Worm (Caenorhabditis elegans) whole organism, young adult: ENCODE measurements around the gene B0252.5.

Experiments
- B0019.2 ChIP-seq: fragments of 200-800 bp; sonication (Bioruptor generic); conservative IDR thresholded peaks from 2 replicates; pipeline ENCODE4 v1.3.6; 2022; ENCODE audit warnings: missing genetic modification reagents, missing genetic modification characterization, missing compliant biosample characterization
- B0261.1 ChIP-seq: sonication (generic microtip); optimal IDR thresholded peaks from 2 replicates; lab custom pipeline; 2016; ENCODE audit warnings: mild to moderate bottlenecking, missing genetic modification characterization, moderate library complexity, missing compliant biosample characterization
- B0336.3 ChIP-seq: fragments of 200-800 bp; sonication (Bioruptor generic); IDR thresholded peaks from 2 replicates; pipeline ENCODE4 v1.3.6; 2022; ENCODE audit warnings: missing genetic modification characterization, missing compliant biosample characterization
- D2030.7 ChIP-seq: fragments of 200-800 bp; sonication (Bioruptor generic); IDR thresholded peaks from 2 replicates; pipeline ENCODE4 v1.3.6; 2022; ENCODE audit warnings: missing genetic modification reagents, missing genetic modification characterization, missing compliant biosample characterization
- F22D6.2 ChIP-seq: sonication (generic microtip); optimal IDR thresholded peaks from 2 replicates; lab custom pipeline; 2016; ENCODE audit warnings: mild to moderate bottlenecking, missing genetic modification characterization, missing compliant biosample characterization
- F23B12.7 ChIP-seq: sonication (generic microtip); optimal IDR thresholded peaks from 2 replicates; lab custom pipeline; 2017; ENCODE audit warnings: missing genetic modification characterization, mild to moderate bottlenecking, missing compliant biosample characterization, antibody characterized with exemption, moderate library complexity; ENCODE audit not compliant: insufficient read depth
- F33H1.4 ChIP-seq: fragments of 200-800 bp; sonication (Bioruptor generic); IDR thresholded peaks from 2 replicates; pipeline ENCODE4 v1.3.6; 2022; ENCODE audit warnings: missing genetic modification reagents, missing genetic modification characterization, missing compliant biosample characterization
- F37B4.10 ChIP-seq: fragments of 200-800 bp; sonication (Bioruptor generic); IDR thresholded peaks from 2 replicates; pipeline ENCODE4 v1.3.6; 2022; ENCODE audit warnings: missing genetic modification characterization, missing compliant biosample characterization
- F57A8.1 ChIP-seq: fragments of 200-800 bp; sonication (Bioruptor generic); optimal IDR thresholded peaks from 2 replicates; lab custom pipeline; 2018; ENCODE audit warnings: mild to moderate bottlenecking, missing genetic modification characterization, moderate library complexity, missing compliant biosample characterization
- T07F8.4 ChIP-seq: sonication (generic microtip); optimal IDR thresholded peaks from 2 replicates; lab custom pipeline; 2016; ENCODE audit warnings: mild to moderate bottlenecking, missing genetic modification characterization, moderate library complexity, missing compliant biosample characterization
- T26A5.8 ChIP-seq: sonication (generic microtip); optimal IDR thresholded peaks from 2 replicates; lab custom pipeline; 2016; ENCODE audit warnings: missing genetic modification characterization, missing compliant biosample characterization
- Y53G8AR.9 ChIP-seq: fragments of 200-800 bp; sonication (Bioruptor generic); conservative IDR thresholded peaks from 2 replicates; pipeline ENCODE4 v1.3.6; 2022; ENCODE audit warnings: missing genetic modification reagents, missing genetic modification characterization, missing compliant biosample characterization
- Y56A3A.18 ChIP-seq: fragments of 200-800 bp; sonication (Bioruptor generic); IDR thresholded peaks from 2 replicates; pipeline ENCODE4 v1.3.6; 2022; ENCODE audit warnings: missing genetic modification reagents, missing genetic modification characterization, missing compliant biosample characterization
- Y95B8A.8 ChIP-seq: fragments of 200-800 bp; sonication (Bioruptor generic); IDR thresholded peaks from 2 replicates; pipeline ENCODE4 v1.3.6; 2022; ENCODE audit warnings: missing genetic modification reagents, missing genetic modification characterization, missing compliant biosample characterization
- atf-7 ChIP-seq: sonication (generic microtip); optimal IDR thresholded peaks from 2 replicates; lab custom pipeline; 2017; ENCODE audit warnings: mild to moderate bottlenecking, missing genetic modification characterization, missing compliant biosample characterization
- attf-6 ChIP-seq: fragments of 200-800 bp; sonication (Bioruptor generic); IDR thresholded peaks from 2 replicates; pipeline ENCODE4 v1.3.6; 2022; ENCODE audit warnings: missing genetic modification reagents, missing genetic modification characterization, missing compliant biosample characterization
- cebp-1 ChIP-seq, 2 experiments: fragments of 200-800 bp in 1 of 2; sonication (Bioruptor generic) in 1 of 2; sonication (generic microtip) in 1 of 2; IDR thresholded peaks in 1 of 2; optimal IDR thresholded peaks in 1 of 2; 2 replicates each; pipeline versions ENCODE4 v1.3.6 to Lab custom; 2017 to 2022; ENCODE audit warnings: missing compliant biosample characterization in 2 of 2, missing genetic modification characterization in 2 of 2, mild to moderate bottlenecking in 1 of 2, missing genetic modification reagents in 1 of 2, moderate library complexity in 1 of 2
- cebp-2 ChIP-seq: fragments of 200-800 bp; sonication (Bioruptor generic); IDR thresholded peaks from 2 replicates; pipeline ENCODE4 v1.3.6; 2022; ENCODE audit warnings: missing genetic modification characterization, missing compliant biosample characterization
- ceh-100 ChIP-seq: fragments of 200-800 bp; sonication (Bioruptor generic); IDR thresholded peaks from 2 replicates; pipeline ENCODE4 v1.3.6; 2022; ENCODE audit warnings: missing genetic modification reagents, missing genetic modification characterization, missing compliant biosample characterization
- chd-7 ChIP-seq: sonication (generic microtip); optimal IDR thresholded peaks from 2 replicates; lab custom pipeline; 2016; ENCODE audit warnings: mild to moderate bottlenecking, missing genetic modification characterization, moderate library complexity, missing compliant biosample characterization
- die-1 ChIP-seq: sonication (generic microtip); optimal IDR thresholded peaks from 2 replicates; lab custom pipeline; 2016; ENCODE audit warnings: missing genotype, mild to moderate bottlenecking, missing genetic modification characterization, missing compliant biosample characterization
- dox-1 ChIP-seq: fragments of 200-800 bp; sonication (Bioruptor generic); IDR thresholded peaks from 2 replicates; pipeline ENCODE4 v1.3.6; 2022; ENCODE audit warnings: missing genetic modification reagents, missing genetic modification characterization, missing compliant biosample characterization
- egrh-3 ChIP-seq: fragments of 200-800 bp; sonication (Bioruptor generic); IDR thresholded peaks from 2 replicates; pipeline ENCODE4 v1.3.6; 2022; ENCODE audit warnings: missing genetic modification reagents, missing genetic modification characterization, missing compliant biosample characterization
- ekl-4 ChIP-seq: fragments of 200-800 bp; sonication (Bioruptor generic); IDR thresholded peaks from 2 replicates; pipeline ENCODE4 v1.3.6; 2022; ENCODE audit warnings: missing genetic modification reagents, missing genetic modification characterization, missing compliant biosample characterization
- him-1 ChIP-seq: sonication (generic microtip); optimal IDR thresholded peaks from 2 replicates; lab custom pipeline; 2016; ENCODE audit warnings: missing genotype, missing genetic modification reagents, missing genetic modification characterization, missing compliant biosample characterization
- hsf-1 ChIP-seq: fragments of 200-800 bp; sonication (Bioruptor generic); IDR thresholded peaks from 2 replicates; pipeline ENCODE4 v1.3.6; 2022; ENCODE audit warnings: missing genetic modification reagents, missing genetic modification characterization, missing compliant biosample characterization
- lag-1 ChIP-seq: fragments of 200-800 bp; sonication (Bioruptor generic); IDR thresholded peaks from 2 replicates; pipeline ENCODE4 v1.3.6; 2022; ENCODE audit warnings: missing genetic modification reagents, missing genetic modification characterization, missing compliant biosample characterization
- let-526 ChIP-seq: fragments of 200-800 bp; sonication (Bioruptor generic); IDR thresholded peaks from 2 replicates; pipeline ENCODE4 v1.3.6; 2022; ENCODE audit warnings: missing genetic modification reagents, missing genetic modification characterization, missing compliant biosample characterization
- lin-26 ChIP-seq: fragments of 200-800 bp; sonication (Bioruptor generic); IDR thresholded peaks from 2 replicates; pipeline ENCODE4 v1.3.6; 2022; ENCODE audit warnings: missing genetic modification reagents, missing genetic modification characterization, missing compliant biosample characterization
- lin-35 ChIP-seq, 3 experiments: fragments of 150-350 bp in 2 of 3; sonication (generic microtip) in 1 of 3; optimal IDR thresholded peaks; 2 replicates each; lab custom pipeline; 2014 to 2018; ENCODE audit warnings: missing biosample characterization in 3 of 3, missing genetic modification characterization in 3 of 3, missing genetic modification reagents in 3 of 3
- lin-40 ChIP-seq: sonication (generic microtip); optimal IDR thresholded peaks from 2 replicates; lab custom pipeline; 2016; ENCODE audit warnings: missing genetic modification characterization, mild to moderate bottlenecking, missing compliant biosample characterization, missing genotype, missing genetic modification reagents
- madf-10 ChIP-seq: sonication (generic microtip); optimal IDR thresholded peaks from 2 replicates; lab custom pipeline; 2016; ENCODE audit warnings: mild to moderate bottlenecking, missing genetic modification characterization, missing compliant biosample characterization
- madf-6 ChIP-seq: fragments of 200-800 bp; sonication (Bioruptor generic); IDR thresholded peaks from 2 replicates; pipeline ENCODE4 v1.3.6; 2022; ENCODE audit warnings: missing genetic modification reagents, missing genetic modification characterization, missing compliant biosample characterization
- mcd-1 ChIP-seq: fragments of 200-800 bp; sonication (Bioruptor generic); IDR thresholded peaks from 2 replicates; pipeline ENCODE4 v1.3.6; 2022; ENCODE audit warnings: missing genetic modification reagents, missing genetic modification characterization, missing compliant biosample characterization
- mes-4 ChIP-seq: sonication (generic microtip); optimal IDR thresholded peaks from 2 replicates; lab custom pipeline; 2016; ENCODE audit warnings: missing genotype, missing genetic modification characterization, missing compliant biosample characterization
- mxl-1 ChIP-seq: sonication (generic microtip); optimal IDR thresholded peaks from 2 replicates; lab custom pipeline; 2016; ENCODE audit warnings: missing genetic modification characterization, missing compliant biosample characterization
- nfya-1 ChIP-seq: sonication (generic microtip); optimal IDR thresholded peaks from 2 replicates; lab custom pipeline; 2017; ENCODE audit warnings: antibody characterized with exemption, missing compliant biosample characterization, missing genetic modification characterization, borderline replicate concordance; ENCODE audit not compliant: insufficient read depth
- nfyb-1 ChIP-seq: fragments of 200-800 bp; sonication (Bioruptor generic); IDR thresholded peaks from 2 replicates; pipeline ENCODE4 v1.3.6; 2022; ENCODE audit warnings: missing genetic modification reagents, missing genetic modification characterization, missing compliant biosample characterization
- nhr-179 ChIP-seq: sonication (generic microtip); optimal IDR thresholded peaks from 2 replicates; lab custom pipeline; 2016; ENCODE audit warnings: mild to moderate bottlenecking, missing genetic modification characterization, missing compliant biosample characterization
- nhr-80 ChIP-seq: sonication (generic microtip); optimal IDR thresholded peaks from 2 replicates; lab custom pipeline; 2016; ENCODE audit warnings: missing genetic modification characterization, missing compliant biosample characterization
- rcor-1 ChIP-seq: fragments of 200-800 bp; sonication (Bioruptor generic); IDR thresholded peaks from 2 replicates; pipeline ENCODE4 v1.3.6; 2022; ENCODE audit warnings: missing genetic modification reagents, missing genetic modification characterization, missing compliant biosample characterization
- somi-1 ChIP-seq: fragments of 200-800 bp; sonication (Bioruptor generic); optimal IDR thresholded peaks from 2 replicates; lab custom pipeline; 2018; ENCODE audit warnings: mild to moderate bottlenecking, missing genetic modification characterization, missing compliant biosample characterization
- unc-130 ChIP-seq: sonication (generic microtip); optimal IDR thresholded peaks from 2 replicates; lab custom pipeline; 2016; ENCODE audit warnings: missing genetic modification reagents, missing genetic modification characterization, missing compliant biosample characterization
- ztf-22 ChIP-seq: fragments of 200-800 bp; sonication (Bioruptor generic); optimal IDR thresholded peaks from 2 replicates; lab custom pipeline; 2018; ENCODE audit warnings: mild to moderate bottlenecking, missing genetic modification characterization, moderate library complexity, missing compliant biosample characterization
- ztf-25 ChIP-seq: fragments of 200-800 bp; sonication (Bioruptor generic); IDR thresholded peaks from 2 replicates; pipeline ENCODE4 v1.3.6; 2022; ENCODE audit warnings: missing genetic modification reagents, missing genetic modification characterization, missing compliant biosample characterization

Gene B0252.5

ce11 chrII:6927603-6928002 lies 8.9 kb upstream of the B0252.5 start, which contains the start of gene F22D3.4:
Gene F22D3.4, minus strand, starts transcription at chrII:6927603.
- no peak for TF ChIP-seq T26A5.8 (tag; lab: Kevin White, UChicago)
- TF ChIP-seq egrh-3 (GFP tag; lab: Robert Waterston, UW): no peak
- TF ChIP-seq nhr-80 (tag; lab: Kevin White, UChicago): peak; percentile 43
- TF ChIP-seq unc-130 (GFP tag; lab: Kevin White, UChicago): no peak

ce11 chrII:6927034-6927433 lies 8.4 kb upstream of the B0252.5 start:
- TF ChIP-seq F33H1.4 (no peak), F37B4.10 (GFP tag; lab: Robert Waterston, UW) (0 out of 2 replicates have a peak, but pooled peaks have one; percentile 8), ekl-4 (GFP tag; lab: Robert Waterston, UW) (no peak), atf-7 (tag; lab: Kevin White, UChicago) (peak; percentile 37)

ce11 chrII:6926488-6926887 lies 7.8 kb upstream of the B0252.5 start:
- TF ChIP-seq rcor-1 (GFP tag; lab: Robert Waterston, UW) (0 out of 2 replicates have a peak, but pooled peaks have one; percentile 30), dox-1 (peak; percentile 68; the same call in 1 of the 2 replicates), Y56A3A.18 (no peak), ztf-22 (peak; percentile 32), ekl-4 (GFP tag; lab: Robert Waterston, UW) (no peak), F57A8.1 (GFP tag; lab: Kevin White, UChicago) (no peak), F33H1.4 (no peak), attf-6 (no peak), let-526 (GFP tag; lab: Robert Waterston, UW) (no peak), lin-40 (peak; percentile 74), madf-10 (tag; lab: Kevin White, UChicago) (peak; percentile 63), madf-6 (GFP tag; lab: Robert Waterston, UW) (no peak), lin-35 (GFP tag; optimal IDR thresholded peaks at IDR 0.05; lab: Kevin White, UChicago) (no peak), him-1 (tag; lab: Kevin White, UChicago) (no peak), cebp-2 (GFP tag; lab: Robert Waterston, UW) (no peak), mes-4 (tag; lab: Kevin White, UChicago) (no peak), nfya-1 (no peak), B0336.3 (GFP tag; lab: Robert Waterston, UW) (no peak), nfyb-1 (GFP tag; lab: Robert Waterston, UW) (peak; percentile 46; the same call in 1 of the 2 replicates), nhr-179 (no peak), lin-26 (GFP tag; lab: Robert Waterston, UW) (no peak), ceh-100 (no peak), mxl-1 (no peak), atf-7 (tag; lab: Kevin White, UChicago) (peak; percentile 47), D2030.7 (GFP tag; lab: Robert Waterston, UW) (no peak), mcd-1 (peak; percentile 52), hsf-1 (GFP tag; lab: Robert Waterston, UW) (no peak), F22D6.2 (tag; lab: Kevin White, UChicago) (no peak), Y95B8A.8 (GFP tag; lab: Robert Waterston, UW) (no peak), Y53G8AR.9 (GFP tag; lab: Robert Waterston, UW) (no peak), ztf-25 (no peak), T07F8.4 (tag; lab: Kevin White, UChicago) (no peak), die-1 (no peak), lag-1 (no peak), chd-7 (tag; lab: Kevin White, UChicago) (no peak), F23B12.7 (tag; lab: Kevin White, UChicago) (no peak), B0019.2 (GFP tag; lab: Robert Waterston, UW) (no peak), somi-1 (GFP tag; lab: Kevin White, UChicago) (no peak), B0261.1 (tag; lab: Kevin White, UChicago) (no peak), cebp-1 (GFP tag; IDR thresholded peaks at IDR 0.05; lab: Robert Waterston, UW) (no peak), cebp-1 (tag; optimal IDR thresholded peaks at IDR 0.05; lab: Kevin White, UChicago) (peak; percentile 76)
